Worm (Caenorhabditis elegans) whole organism, early embryonic: ENCODE results near the gene rps-0.

Experiments
- B0310.2 ChIP-seq: sonication (generic microtip); optimal IDR thresholded peaks from 2 replicates; lab custom pipeline; 2016; ENCODE audit warnings: mild to moderate bottlenecking, missing genetic modification characterization, missing compliant biosample characterization
- F13C5.2 ChIP-seq: sonication (generic microtip); optimal IDR thresholded peaks from 2 replicates; lab custom pipeline; 2017; ENCODE audit warnings: mild to moderate bottlenecking, missing genetic modification characterization, inconsistent platforms, missing compliant biosample characterization
- aly-1 ChIP-seq: sonication (generic microtip); optimal IDR thresholded peaks from 2 replicates; lab custom pipeline; 2016; ENCODE audit warnings: missing genetic modification characterization, missing compliant biosample characterization
- ama-1 ChIP-seq: fragments of 150-350 bp; optimal IDR thresholded peaks from 2 replicates; lab custom pipeline; 2014
- ceh-13 ChIP-seq: fragments of 200-800 bp; sonication (Bioruptor generic); optimal IDR thresholded peaks from 2 replicates; lab custom pipeline; 2018; ENCODE audit warnings: mild to moderate bottlenecking, missing genetic modification characterization, missing compliant biosample characterization
- ets-7 ChIP-seq: sonication (generic microtip); optimal IDR thresholded peaks from 2 replicates; lab custom pipeline; 2016; ENCODE audit warnings: missing genotype, missing genetic modification characterization, missing compliant biosample characterization
- flt-1 ChIP-seq: fragments of 200-800 bp; sonication (Bioruptor generic); IDR thresholded peaks from 2 replicates; pipeline ENCODE4 v1.3.6; 2022; ENCODE audit warnings: missing genetic modification characterization, missing compliant biosample characterization
- hmbx-1 ChIP-seq: sonication (generic microtip); optimal IDR thresholded peaks from 2 replicates; lab custom pipeline; 2016; ENCODE audit warnings: mild to moderate bottlenecking, missing genetic modification characterization, missing compliant biosample characterization
- hmg-4 ChIP-seq: fragments of 200-800 bp; sonication (Bioruptor generic); optimal IDR thresholded peaks from 2 replicates; lab custom pipeline; 2018; ENCODE audit warnings: mild to moderate bottlenecking, missing genetic modification characterization, missing compliant biosample characterization
- hnd-1 ChIP-seq: sonication (generic microtip); optimal IDR thresholded peaks from 2 replicates; lab custom pipeline; 2016; ENCODE audit warnings: missing genetic modification characterization, missing compliant biosample characterization

ce11 chrIII:4802707-4803106 lies 48.9 kb upstream of the rps-0 start, which contains the start of gene metl-5:
- TF ChIP-seq hmg-4 (GFP tag; lab: Kevin White, UChicago) (no peak), ceh-13 (GFP tag; lab: Kevin White, UChicago) (no peak), aly-1 (no peak), B0310.2 (tag; lab: Kevin White, UChicago) (no peak), flt-1 (no peak), F13C5.2 (tag; lab: Kevin White, UChicago) (no peak), ets-7 (tag; lab: Kevin White, UChicago) (no peak), ama-1 (lab: Kevin White, UChicago) (no peak), hnd-1 (tag; lab: Kevin White, UChicago) (no peak), hmbx-1 (tag; lab: Kevin White, UChicago) (no peak)
